Fruit fly (Drosophila melanogaster): ENCODE measurements around the gene pins.
A peak's percentile ranks its signal among the peaks of the same experiment; 100 is the strongest.

pins gene

DNA sequence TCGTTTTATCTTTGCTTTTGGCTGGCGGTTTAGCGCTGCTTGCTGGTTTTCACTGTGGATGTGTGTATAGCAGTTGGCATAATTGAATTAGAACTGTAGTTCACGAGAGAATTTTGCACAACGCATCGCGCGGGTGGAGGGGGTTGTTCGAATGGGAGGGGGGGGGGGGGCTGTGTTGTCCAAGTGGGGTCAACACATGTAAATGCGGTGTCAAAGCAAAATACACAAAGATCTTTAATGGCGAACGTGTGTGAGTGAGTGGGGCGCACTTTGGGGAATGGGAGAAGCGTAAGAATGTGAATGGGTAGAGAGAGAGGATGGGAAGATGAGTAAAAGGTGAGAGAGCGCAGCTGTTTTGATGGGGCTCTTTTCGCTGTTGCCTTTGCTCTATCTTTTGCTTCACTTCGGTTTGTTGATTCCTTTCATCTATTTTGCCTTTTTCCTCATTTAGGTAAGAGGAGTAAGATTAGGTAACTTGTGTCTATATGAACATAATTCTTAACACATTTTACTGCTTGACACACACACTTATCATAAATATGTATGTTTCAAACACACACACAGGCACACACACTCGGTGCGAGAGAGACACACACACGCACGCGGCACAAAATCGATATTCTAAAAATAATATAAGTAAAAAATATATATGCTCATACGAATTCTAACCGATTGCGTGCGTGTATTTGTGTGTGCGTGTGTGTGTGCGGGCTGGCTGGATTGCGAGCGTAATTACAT, 2.2 kb upstream of the pins start (continued):
- TF ChIP-seq CG7963 (GFP tag; IDR thresholded peaks at IDR 0.05; ENCODE audit: partially characterized antibody) (no peak), CG4424 (GFP tag; optimal IDR thresholded peaks at IDR 0.05) (no peak), HLH3B (GFP tag; IDR thresholded peaks at IDR 0.05) (no peak), CG15011 (GFP tag; optimal IDR thresholded peaks at IDR 0.05) (no peak), gcm (GFP tag; optimal IDR thresholded peaks at IDR 0.05) (no peak), lmd (GFP tag; IDR thresholded peaks at IDR 0.05) (no peak), Hr51 (GFP tag; optimal IDR thresholded peaks at IDR 0.05) (no peak), onecut (GFP tag; IDR thresholded peaks at IDR 0.05) (peak; percentile 90), YL-1 (GFP tag; optimal IDR thresholded peaks at IDR 0.05) (no peak), yki (optimal IDR thresholded peaks at IDR 0.05) (peak; percentile 42), nau (GFP tag; optimal IDR thresholded peaks at IDR 0.05) (peak; percentile 9), CG9797 (GFP tag; optimal IDR thresholded peaks at IDR 0.05) (no peak), CHES-1-like (GFP tag; optimal IDR thresholded peaks at IDR 0.05) (no peak), CG1233 (GFP tag; optimal IDR thresholded peaks at IDR 0.05) (peak; percentile 7), Dad (GFP tag; optimal IDR thresholded peaks at IDR 0.05) (no peak), nmo (GFP tag; optimal IDR thresholded peaks at IDR 0.05) (no peak), CG6791 (GFP tag; IDR thresholded peaks at IDR 0.05; ENCODE audit: partially characterized antibody) (0 out of 3 replicates have a peak, but pooled peaks have one; percentile 26), CG3995 (GFP tag; optimal IDR thresholded peaks at IDR 0.05) (no peak), crp (GFP tag; optimal IDR thresholded peaks at IDR 0.05) (no peak), sim (GFP tag; IDR thresholded peaks at IDR 0.05) (no peak), peb (GFP tag; IDR thresholded peaks at IDR 0.05) (no peak), repo (GFP tag; optimal IDR thresholded peaks at IDR 0.05) (no peak), sd (tag; optimal IDR thresholded peaks at IDR 0.05) (peak; percentile 65), Hr78 (GFP tag; optimal IDR thresholded peaks at IDR 0.05) (peak in 1 of 2 experiments; percentile 81), disco-r (GFP tag; optimal IDR thresholded peaks at IDR 0.05) (no peak), cad (GFP tag; optimal IDR thresholded peaks at IDR 0.05) (no peak), abd-A (tag; optimal IDR thresholded peaks at IDR 0.05) (peak; percentile 47), CG6765 (GFP tag; optimal IDR thresholded peaks at IDR 0.05) (no peak), CG1832 (GFP tag; optimal IDR thresholded peaks at IDR 0.05) (no peak), tna (GFP tag; IDR thresholded peaks at IDR 0.05; ENCODE audit: partially characterized antibody) (no peak), hb (GFP tag; IDR thresholded peaks at IDR 0.05; ENCODE audit: partially characterized antibody) (no peak), CG10431 (GFP tag; optimal IDR thresholded peaks at IDR 0.05) (no peak), Dref (GFP tag; IDR thresholded peaks at IDR 0.05) (no peak), CG11723 (GFP tag; optimal IDR thresholded peaks at IDR 0.05) (no peak), CG10543 (GFP tag; optimal IDR thresholded peaks at IDR 0.05) (peak; percentile 41), lab (GFP tag; optimal IDR thresholded peaks at IDR 0.05) (peak; percentile 5), Med (GFP tag) (no peak), CG31224 (GFP tag; IDR thresholded peaks at IDR 0.05) (no peak), Rfx (GFP tag; IDR thresholded peaks at IDR 0.05) (no peak), Doc3 (GFP tag; IDR thresholded peaks at IDR 0.05; ENCODE audit: partially characterized antibody) (no peak), phol (tag; optimal IDR thresholded peaks at IDR 0.05) (no peak), pfk (GFP tag; optimal IDR thresholded peaks at IDR 0.05) (no peak), mirr (GFP tag; optimal IDR thresholded peaks at IDR 0.05) (peak; percentile 74), CG8359 (GFP tag; optimal IDR thresholded peaks at IDR 0.05; ENCODE audit: borderline replicate concordance) (no peak), rib (GFP tag; IDR thresholded peaks at IDR 0.05) (peak; percentile 70; the same call in 1 of the 2 replicates), CG4820 (GFP tag; optimal IDR thresholded peaks at IDR 0.05) (no peak), CG10274 (GFP tag; optimal IDR thresholded peaks at IDR 0.05) (no peak), prd (optimal IDR thresholded peaks at IDR 0.05) (no peak), prd (GFP tag; IDR thresholded peaks at IDR 0.05) (no peak)

Data from whole organism, embryonic.